Fruit fly (Drosophila melanogaster) whole organism, pupa: Measurements from ENCODE around the gene snRNP-U1-C.

ENCODE experiments used
- CG10348 ChIP-seq: fragments of 200-800 bp; sonication (Bioruptor generic); IDR thresholded peaks from 2 replicates; pipeline ENCODE4 v1.3.6; 2022; ENCODE audit warnings: missing biosample characterization, missing genetic modification characterization
- CG12605 ChIP-seq: fragments of 200-800 bp; sonication (Bioruptor generic); IDR thresholded peaks from 2 replicates; pipeline ENCODE4 v1.3.6; 2022; ENCODE audit warnings: missing biosample characterization, missing genetic modification characterization
- CG13204 ChIP-seq: fragments of 200-800 bp; sonication (Bioruptor generic); optimal IDR thresholded peaks from 2 replicates; lab custom pipeline; 2018; ENCODE audit warnings: missing biosample characterization, mild to moderate bottlenecking, missing genetic modification characterization, moderate library complexity
- CG14655 ChIP-seq: fragments of 200-800 bp; sonication (Bioruptor generic); optimal IDR thresholded peaks from 3 replicates; lab custom pipeline; 2017; ENCODE audit warnings: mild to moderate bottlenecking, missing biosample characterization, missing genetic modification reagents, missing genetic modification characterization
- CG15710 ChIP-seq: fragments of 200-800 bp; sonication (Bioruptor generic); optimal IDR thresholded peaks from 2 replicates; lab custom pipeline; 2018; ENCODE audit warnings: missing biosample characterization, mild to moderate bottlenecking, missing genetic modification characterization, moderate library complexity
- CG17806 ChIP-seq: fragments of 200-800 bp; sonication (Bioruptor generic); optimal IDR thresholded peaks from 2 replicates; lab custom pipeline; 2018; ENCODE audit warnings: missing biosample characterization, mild to moderate bottlenecking, missing genetic modification characterization, moderate library complexity
- CG32121 ChIP-seq: fragments of 200-800 bp; sonication (Bioruptor generic); IDR thresholded peaks from 2 replicates; pipeline ENCODE4 v1.3.6; 2022; ENCODE audit warnings: missing biosample characterization, missing genetic modification characterization
- CG34367 ChIP-seq: fragments of 200-800 bp; sonication (Bioruptor generic); optimal IDR thresholded peaks from 2 replicates; lab custom pipeline; 2018; ENCODE audit warnings: missing biosample characterization, mild to moderate bottlenecking, missing genetic modification characterization
- CG4496 ChIP-seq: fragments of 200-800 bp; sonication (Bioruptor generic); IDR thresholded peaks from 3 replicates; pipeline ENCODE4 v1.3.6; 2022; ENCODE audit warnings: missing biosample characterization, missing genetic modification characterization
- CG8159 ChIP-seq: fragments of 200-800 bp; sonication (Bioruptor generic); optimal IDR thresholded peaks from 3 replicates; lab custom pipeline; 2018; ENCODE audit warnings: missing biosample characterization, mild to moderate bottlenecking, missing genetic modification characterization, moderate library complexity
- CG8301 ChIP-seq: fragments of 200-800 bp; sonication (Bioruptor generic); optimal IDR thresholded peaks from 2 replicates; lab custom pipeline; 2018; ENCODE audit warnings: missing biosample characterization, mild to moderate bottlenecking, missing genetic modification characterization
- CG9948 ChIP-seq: fragments of 200-800 bp; sonication (Bioruptor generic); optimal IDR thresholded peaks from 2 replicates; lab custom pipeline; 2018; ENCODE audit warnings: missing biosample characterization, mild to moderate bottlenecking, missing genetic modification characterization, moderate library complexity
- D1 ChIP-seq: fragments of 200-800 bp; sonication (Bioruptor generic); optimal IDR thresholded peaks from 2 replicates; lab custom pipeline; 2018; ENCODE audit warnings: missing biosample characterization, mild to moderate bottlenecking, missing genetic modification characterization, moderate library complexity
- EcR ChIP-seq: fragments of 200-800 bp; sonication (Bioruptor generic); optimal IDR thresholded peaks from 3 replicates; lab custom pipeline; 2019; ENCODE audit warnings: missing biosample characterization, missing genetic modification characterization, mild to moderate bottlenecking, moderate library complexity, missing genetic modification reagents
- Ets98B ChIP-seq: fragments of 200-800 bp; sonication (Bioruptor generic); IDR thresholded peaks from 2 replicates; pipeline ENCODE4 v1.3.6; 2022; ENCODE audit warnings: missing biosample characterization, missing genetic modification characterization
- Pif1A ChIP-seq: fragments of 200-800 bp; sonication (Bioruptor generic); optimal IDR thresholded peaks from 3 replicates; lab custom pipeline; 2016; ENCODE audit warnings: missing biosample characterization, missing genetic modification characterization
- Pif1B ChIP-seq: fragments of 200-800 bp; sonication (Bioruptor generic); optimal IDR thresholded peaks from 3 replicates; lab custom pipeline; 2016; ENCODE audit warnings: missing biosample characterization, missing genetic modification characterization
- Snoo ChIP-seq: fragments of 200-800 bp; sonication (Bioruptor generic); optimal IDR thresholded peaks from 3 replicates; lab custom pipeline; 2017; ENCODE audit warnings: missing biosample characterization, mild to moderate bottlenecking, missing genetic modification characterization, inconsistent platforms
- fd96Ca ChIP-seq: fragments of 200-800 bp; sonication (Bioruptor generic); IDR thresholded peaks from 3 replicates; pipeline ENCODE4 v1.3.6; 2022; ENCODE audit warnings: missing biosample characterization, missing genetic modification characterization
- gl ChIP-seq: fragments of 200-800 bp; sonication (Bioruptor generic); optimal IDR thresholded peaks from 2 replicates; lab custom pipeline; 2018; ENCODE audit warnings: missing biosample characterization, mild to moderate bottlenecking, missing genetic modification characterization
- rn ChIP-seq: fragments of 200-800 bp; sonication (Bioruptor generic); IDR thresholded peaks from 2 replicates; pipeline ENCODE4 v1.3.6; 2022; ENCODE audit warnings: missing biosample characterization, missing genetic modification characterization

The snRNP-U1-C gene

DNA sequence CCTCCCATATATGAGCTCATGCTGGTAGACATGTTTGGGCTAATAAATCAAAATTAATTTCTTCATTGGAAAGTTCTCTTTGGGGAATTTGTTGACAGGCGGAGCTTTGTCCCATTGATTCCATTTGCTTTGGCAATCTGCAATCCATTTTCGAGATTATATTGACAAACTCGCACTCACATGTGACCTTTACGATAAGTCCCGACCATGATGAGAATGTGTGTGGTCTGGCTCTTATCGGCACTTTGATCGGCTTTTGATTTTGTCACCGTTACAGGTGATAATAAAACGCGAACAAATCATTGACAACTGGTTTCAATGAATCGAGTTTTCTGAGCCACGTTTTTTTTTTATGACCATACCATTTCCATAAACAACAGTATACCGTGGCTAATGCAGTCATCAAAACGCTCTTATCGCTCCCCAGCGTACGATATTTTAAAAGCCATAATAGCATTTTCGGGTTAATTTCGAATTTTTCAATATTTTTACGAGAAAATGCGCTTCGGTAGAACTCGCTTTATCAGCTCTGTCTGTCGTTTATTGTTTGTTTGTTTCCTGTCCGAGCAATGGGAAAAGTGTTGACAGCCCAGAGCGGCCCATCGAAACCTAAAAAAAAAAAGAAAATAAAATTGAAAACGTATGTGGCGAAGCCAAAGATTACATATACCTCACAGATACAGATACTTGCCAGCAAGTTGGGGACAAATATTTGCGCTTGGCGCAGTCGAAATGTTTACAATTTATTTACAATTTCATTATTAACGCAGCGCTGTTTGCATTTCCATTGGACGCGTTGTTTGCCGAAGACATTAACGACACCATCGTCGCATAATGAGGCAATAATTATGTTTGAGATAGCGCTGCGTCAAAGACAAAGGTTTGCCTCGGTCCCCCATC lies 14.2 kb upstream of the snRNP-U1-C start:
- TF ChIP-seq CG10348 (GFP tag; lab: Robert Waterston, UW) = no peak
- TF ChIP-seq CG13204 (GFP tag; lab: Kevin White, UChicago) = peak; percentile 12
- TF ChIP-seq, all 21 proteins: peak for 1

DNA sequence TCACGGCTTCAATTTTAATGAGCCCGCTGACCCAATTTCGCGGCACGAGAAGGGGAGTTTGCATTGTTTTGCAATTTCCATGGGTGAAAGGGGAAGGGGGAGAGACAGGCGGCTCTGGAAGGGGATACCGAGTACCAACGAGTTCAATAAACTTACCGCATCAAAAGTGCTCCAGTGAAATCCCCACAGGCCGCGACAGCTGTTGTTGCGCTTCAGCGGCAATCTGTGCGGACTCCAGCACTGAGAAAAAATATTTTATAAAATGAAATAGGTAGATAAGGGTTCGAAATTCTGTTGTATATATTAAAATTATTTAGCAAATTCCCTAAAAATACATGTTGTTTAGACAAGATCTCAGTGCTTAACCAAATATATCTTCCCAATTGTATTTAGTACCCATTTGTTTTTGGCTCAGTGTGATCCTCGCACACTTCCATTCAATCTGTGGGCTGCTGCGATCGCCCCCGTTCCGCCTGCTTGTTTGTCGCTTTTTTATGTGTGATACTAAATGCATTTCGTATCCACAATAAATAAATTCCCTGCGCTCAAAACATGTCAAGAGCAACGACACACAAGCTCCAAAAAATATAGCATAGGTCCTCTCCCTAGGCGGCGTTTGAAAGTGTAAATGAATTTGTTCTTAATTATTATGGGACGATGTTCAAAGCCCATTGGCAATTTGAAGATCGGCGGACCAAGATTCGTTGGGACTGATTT lies 12.3 kb upstream of the snRNP-U1-C start:
- peak; percentile 96 for TF ChIP-seq EcR
- TF ChIP-seq CG15710 (tag; lab: Kevin White, UChicago) = peak; percentile 91
- TF ChIP-seq D1 = peak; percentile 73
- peak; percentile 88 for TF ChIP-seq CG9948 (tag; lab: Kevin White, UChicago)
- peak; percentile 72 for TF ChIP-seq CG13204 (GFP tag; lab: Kevin White, UChicago)
- TF ChIP-seq CG10348 (GFP tag; lab: Robert Waterston, UW) = 0 out of 2 replicates have a peak, but pooled peaks have one; percentile 21
- peak; percentile 93 for TF ChIP-seq CG4496 (GFP tag; lab: Robert Waterston, UW)
- peak; percentile 93 for TF ChIP-seq CG8159 (tag; lab: Kevin White, UChicago)
- peak; percentile 87 for TF ChIP-seq Snoo (tag; lab: Kevin White, UChicago)
- peak; percentile 88 for TF ChIP-seq CG14655 (GFP tag; lab: Kevin White, UChicago)
- peak; percentile 69 for TF ChIP-seq gl (tag; lab: Kevin White, UChicago)
- TF ChIP-seq CG12605 (GFP tag; lab: Robert Waterston, UW) = peak; percentile 86
- peak; percentile 91 for TF ChIP-seq CG17806 (tag; lab: Kevin White, UChicago)
- TF ChIP-seq CG34367 (tag; lab: Kevin White, UChicago) = peak; percentile 82
- peak; percentile 73 for TF ChIP-seq rn
- TF ChIP-seq Ets98B (GFP tag; lab: Robert Waterston, UW) = peak; percentile 89
- peak; percentile 94 for TF ChIP-seq Pif1A (GFP tag; lab: Kevin White, UChicago)
- peak; percentile 86 for TF ChIP-seq Pif1B
- peak; percentile 85 for TF ChIP-seq CG32121 (GFP tag; lab: Robert Waterston, UW)
- peak; percentile 76 for TF ChIP-seq fd96Ca (GFP tag; lab: Robert Waterston, UW)
- TF ChIP-seq CG8301 (tag; lab: Kevin White, UChicago) = peak; percentile 88

DNA sequence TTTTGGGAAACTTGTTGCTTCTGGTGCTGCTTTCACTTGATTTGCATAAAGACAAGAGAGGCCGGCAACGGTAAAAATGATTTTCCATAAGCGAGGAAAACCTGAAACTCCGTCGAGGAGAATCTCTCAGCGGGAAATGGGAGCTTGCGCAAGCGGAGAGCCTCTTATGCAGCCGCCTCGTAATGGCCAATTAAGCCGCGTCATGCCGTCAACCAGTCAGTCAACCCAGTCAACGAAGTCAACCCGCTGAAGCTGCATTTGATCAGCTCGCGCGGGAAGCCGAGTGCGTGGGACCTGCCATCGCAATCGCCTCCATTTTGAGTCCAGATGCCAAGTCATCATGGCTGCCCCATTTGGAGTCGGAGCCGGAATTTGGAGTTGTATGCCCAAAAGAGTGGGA lies 9.7 kb upstream of the snRNP-U1-C start:
- TF ChIP-seq Snoo (tag; lab: Kevin White, UChicago) = no peak
- no peak for TF ChIP-seq EcR
- TF ChIP-seq CG4496 (GFP tag; lab: Robert Waterston, UW) = 0 out of 3 replicates have a peak, but pooled peaks have one; percentile 47
- no peak for TF ChIP-seq Ets98B (GFP tag; lab: Robert Waterston, UW)
- TF ChIP-seq Pif1B = no peak

DNA sequence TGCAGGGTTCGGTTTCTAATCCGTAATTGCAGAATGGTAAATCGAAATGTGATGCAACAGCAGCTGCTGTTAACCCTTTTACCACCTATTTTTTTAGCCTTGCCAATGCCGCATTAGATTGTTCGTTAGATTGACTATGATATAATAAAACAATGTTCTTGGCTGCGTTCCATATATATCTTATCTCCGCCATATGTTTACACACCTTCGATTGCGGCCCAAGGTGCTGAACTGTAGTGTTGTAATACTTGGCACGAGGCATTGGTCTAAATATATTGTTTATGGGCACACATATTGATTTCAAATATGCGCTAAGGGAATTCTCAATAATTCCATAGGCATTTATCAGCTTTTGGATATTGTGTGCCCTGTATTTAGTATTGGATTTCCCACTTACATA lies 8.3 kb upstream of the snRNP-U1-C start:
- TF ChIP-seq CG15710 (tag; lab: Kevin White, UChicago) = no peak
- TF ChIP-seq CG8301 (tag; lab: Kevin White, UChicago) = no peak
- no peak for TF ChIP-seq CG32121 (GFP tag; lab: Robert Waterston, UW)
- TF ChIP-seq CG13204 (GFP tag; lab: Kevin White, UChicago) = no peak
- no peak for TF ChIP-seq Pif1B
- TF ChIP-seq rn = no peak
- TF ChIP-seq Pif1A (GFP tag; lab: Kevin White, UChicago) = no peak
- no peak for TF ChIP-seq D1
- TF ChIP-seq CG9948 (tag; lab: Kevin White, UChicago) = no peak
- no peak for TF ChIP-seq CG4496 (GFP tag; lab: Robert Waterston, UW)
- no peak for TF ChIP-seq CG12605 (GFP tag; lab: Robert Waterston, UW)
- no peak for TF ChIP-seq CG34367 (tag; lab: Kevin White, UChicago)
- no peak for TF ChIP-seq CG8159 (tag; lab: Kevin White, UChicago)
- no peak for TF ChIP-seq gl (tag; lab: Kevin White, UChicago)
- TF ChIP-seq Ets98B (GFP tag; lab: Robert Waterston, UW) = no peak
- TF ChIP-seq Snoo (tag; lab: Kevin White, UChicago) = no peak
- TF ChIP-seq CG17806 (tag; lab: Kevin White, UChicago) = no peak

DNA sequence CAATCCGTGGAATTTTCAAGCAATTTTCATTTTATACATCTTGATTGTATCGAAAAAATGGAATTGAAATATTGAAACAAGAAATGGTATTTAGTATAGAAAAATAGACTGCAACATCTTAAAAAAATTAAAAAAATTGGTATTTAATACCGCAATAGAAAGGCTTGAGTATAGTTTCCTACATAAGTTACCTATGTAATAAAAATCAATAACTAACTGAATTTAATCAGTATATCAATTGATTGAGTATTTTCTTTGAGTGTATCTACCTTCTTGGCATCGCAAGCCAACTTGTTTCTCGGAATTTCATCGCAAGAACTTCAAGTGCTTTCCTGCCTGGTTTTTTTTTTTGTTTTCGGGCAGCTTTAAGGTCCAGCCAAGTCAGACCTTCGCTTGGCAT lies 7.1 kb upstream of the snRNP-U1-C start:
- no peak for TF ChIP-seq D1
- peak; percentile 79 for TF ChIP-seq CG14655 (GFP tag; lab: Kevin White, UChicago)
- peak; percentile 78 for TF ChIP-seq CG17806 (tag; lab: Kevin White, UChicago)
- TF ChIP-seq EcR = no peak
- TF ChIP-seq CG34367 (tag; lab: Kevin White, UChicago) = peak; percentile 65
- TF ChIP-seq CG9948 (tag; lab: Kevin White, UChicago) = peak; percentile 84
- no peak for TF ChIP-seq CG4496 (GFP tag; lab: Robert Waterston, UW)
- TF ChIP-seq CG8301 (tag; lab: Kevin White, UChicago) = peak; percentile 61
- TF ChIP-seq gl (tag; lab: Kevin White, UChicago) = peak; percentile 16
- TF ChIP-seq Pif1A (GFP tag; lab: Kevin White, UChicago) = peak; percentile 56
- TF ChIP-seq CG8159 (tag; lab: Kevin White, UChicago) = peak; percentile 86
- TF ChIP-seq CG32121 (GFP tag; lab: Robert Waterston, UW) = no peak
- TF ChIP-seq Pif1B = peak; percentile 47
- no peak for TF ChIP-seq CG13204 (GFP tag; lab: Kevin White, UChicago)
- no peak for TF ChIP-seq CG10348 (GFP tag; lab: Robert Waterston, UW)
- TF ChIP-seq Snoo (tag; lab: Kevin White, UChicago) = peak; percentile 53
- TF ChIP-seq CG12605 (GFP tag; lab: Robert Waterston, UW) = no peak
- no peak for TF ChIP-seq fd96Ca (GFP tag; lab: Robert Waterston, UW)
- TF ChIP-seq CG15710 (tag; lab: Kevin White, UChicago) = peak; percentile 78
- no peak for TF ChIP-seq Ets98B (GFP tag; lab: Robert Waterston, UW)
- TF ChIP-seq rn = no peak
